Worm (Caenorhabditis elegans) whole organism, L2 larva: Measurements from ENCODE around the gene btf-1.

Source experiments
- R02D3.7 ChIP-seq: fragments of 150-350 bp; optimal IDR thresholded peaks from 2 replicates; lab custom pipeline; 2014; ENCODE audit warnings: missing biosample characterization, missing genetic modification characterization
- ama-1 ChIP-seq: fragments of 150-350 bp; optimal IDR thresholded peaks from 2 replicates; lab custom pipeline; 2018; ENCODE audit warnings: inconsistent platforms
- elt-3 ChIP-seq: sonication (generic microtip); optimal IDR thresholded peaks from 2 replicates; lab custom pipeline; 2017; ENCODE audit warnings: missing biosample characterization, missing genetic modification characterization
- gmeb-1 ChIP-seq: fragments of 150-350 bp; optimal IDR thresholded peaks from 2 replicates; lab custom pipeline; 2014; ENCODE audit warnings: missing biosample characterization, missing genetic modification characterization
- nhr-10 ChIP-seq: sonication (generic microtip); optimal IDR thresholded peaks from 2 replicates; lab custom pipeline; 2017; ENCODE audit warnings: missing biosample characterization, missing genetic modification characterization
- nhr-12 ChIP-seq: fragments of 150-350 bp; optimal IDR thresholded peaks from 2 replicates; lab custom pipeline; 2014; ENCODE audit warnings: missing biosample characterization, missing genetic modification characterization
- peb-1 ChIP-seq: fragments of 150-350 bp; optimal IDR thresholded peaks from 2 replicates; lab custom pipeline; 2014; ENCODE audit warnings: missing biosample characterization, missing genetic modification characterization

- TF ChIP-seq R02D3.7 (tag; lab: Kevin White, UChicago) (no peak), nhr-10 (tag; lab: Kevin White, UChicago) (no peak), peb-1 (tag; lab: Kevin White, UChicago) (no peak), nhr-12 (tag; lab: Kevin White, UChicago) (no peak), ama-1 (lab: Kevin White, UChicago) (no peak), gmeb-1 (tag; lab: Kevin White, UChicago) (no peak), elt-3 (tag; lab: Kevin White, UChicago) (no peak)
Observed at ce11 chrII:13255291-13255690, 55.3 kb downstream of the btf-1 start.
